Worm (Caenorhabditis elegans): ENCODE measurements around the gene him-6.
"Not testable (repeated sequence)": the region's sequence is repeated elsewhere in the genome, so short reads cannot be mapped to it uniquely, and the experiment has no call there.

him-6 gene

ce11 chrIV:12498238-12498637, 7.6 kb downstream of the him-6 start, which contains the start of gene sru-19:
TSS of gene sru-19 (plus strand) at chrIV:12498538.
- TF ChIP-seq unc-62 (GFP tag; optimal IDR thresholded peaks at IDR 0.05), result no peak

- no peak for TF ChIP-seq unc-62 (GFP tag; optimal IDR thresholded peaks at IDR 0.05)
These were observed 11.4 kb downstream of the him-6 start, which contains the start of gene sru-18 for ce11 chrIV:12501956-12502355. TSS of gene sru-18 (plus strand) at chrIV:12502256.

ce11 chrIV:12505397-12505796, 14.8 kb downstream of the him-6 start, which contains the start of gene sru-17:
TSS of gene sru-17 (plus strand) at chrIV:12505697.
- not testable (repeated sequence) for TF ChIP-seq unc-62 (GFP tag; optimal IDR thresholded peaks at IDR 0.05)

- TF ChIP-seq unc-62 (GFP tag; optimal IDR thresholded peaks at IDR 0.05), result no peak
These were observed 29.6 kb downstream of the him-6 start, which contains the start of gene tsp-4 for ce11 chrIV:12520150-12520549. TSS of gene tsp-4 (minus strand) at chrIV:12520250.

ce11 chrIV:12522521-12522920, 31.9 kb downstream of the him-6 start, which contains the start of gene sru-13:
TSS of gene sru-13 (minus strand) at chrIV:12522621.
- no peak for TF ChIP-seq unc-62 (GFP tag; optimal IDR thresholded peaks at IDR 0.05)

ce11 chrIV:12525409-12525808, 34.8 kb downstream of the him-6 start, which contains the start of gene eak-4:
TSS of gene eak-4 (minus strand) at chrIV:12525509.
- no peak for TF ChIP-seq unc-62 (GFP tag; optimal IDR thresholded peaks at IDR 0.05)

ce11 chrIV:12527217-12527616, 36.6 kb downstream of the him-6 start, which contains the start of gene F53B2.8:
TSS of gene F53B2.8 (minus strand) at chrIV:12527396.
- no peak for TF ChIP-seq unc-62 (GFP tag; optimal IDR thresholded peaks at IDR 0.05)

- TF ChIP-seq unc-62 (GFP tag; optimal IDR thresholded peaks at IDR 0.05), result no peak
These were observed 40.5 kb downstream of the him-6 start, which contains the start of gene F53B2.5 for ce11 chrIV:12531047-12531446. TSS of gene F53B2.5 (minus strand) at chrIV:12531147.

- no peak for TF ChIP-seq unc-62 (GFP tag; optimal IDR thresholded peaks at IDR 0.05)
These were observed 40.9 kb downstream of the him-6 start for ce11 chrIV:12531464-12531863.

ce11 chrIV:12536358-12536757, 45.8 kb downstream of the him-6 start:
- no peak for TF ChIP-seq unc-62 (GFP tag; optimal IDR thresholded peaks at IDR 0.05)

ce11 chrIV:12537694-12538093, 47.1 kb downstream of the him-6 start:
- no peak for TF ChIP-seq unc-62 (GFP tag; optimal IDR thresholded peaks at IDR 0.05)

ce11 chrIV:12540242-12540641, 49.7 kb downstream of the him-6 start:
- TF ChIP-seq unc-62 (GFP tag; optimal IDR thresholded peaks at IDR 0.05), result no peak

- TF ChIP-seq unc-62 (GFP tag; optimal IDR thresholded peaks at IDR 0.05), result no peak
These were observed 51.4 kb downstream of the him-6 start, which contains the start of gene ham-1 for ce11 chrIV:12542011-12542410. TSS of gene ham-1 (plus strand) at chrIV:12542183.

ce11 chrIV:12544624-12545023, 54.0 kb downstream of the him-6 start:
- no peak for TF ChIP-seq unc-62 (GFP tag; optimal IDR thresholded peaks at IDR 0.05)

Measured in whole organism, dauer.